In genomic region chr2L:18136427-18136857, dm6 we compare ENCODE assay signal across 4 fruit fly cellular contexts.
A peak's percentile ranks its signal among the peaks of the same experiment; 100 is the strongest.
TF ChIP-seq lines count a peak whose summit lies in the region.

No protein-coding gene starts in this region.

- TF ChIP-seq CTCF in whole organism, embryonic (GFP tag; optimal IDR thresholded peaks at IDR 0.05; lab: Kevin White, UChicago): no peak

TF ChIP-seq in whole organism, adult, 20 proteins besides CTCF, POLR2A, EP300 and RAD21:
- TF ChIP-seq tj (GFP tag; optimal IDR thresholded peaks at IDR 0.05; lab: Kevin White, UChicago) (peak; percentile 5), kay (GFP tag; lab: Kevin White, UChicago; ENCODE audit: borderline replicate concordance) (peak; percentile 67), cic (GFP tag; optimal IDR thresholded peaks at IDR 0.05; lab: Kevin White, UChicago) (peak; percentile 67), ovo (GFP tag; optimal IDR thresholded peaks at IDR 0.05; lab: Kevin White, UChicago) (peak; percentile 28), CG11617 (GFP tag; optimal IDR thresholded peaks at IDR 0.05; lab: Kevin White, UChicago) (peak; percentile 54), cnc (optimal IDR thresholded peaks at IDR 0.05; lab: Kevin White, UChicago) (no peak), Hr96 (GFP tag; optimal IDR thresholded peaks at IDR 0.05; lab: Kevin White, UChicago) (peak; percentile 41), Mnt (GFP tag; optimal IDR thresholded peaks at IDR 0.05; lab: Kevin White, UChicago) (peak; percentile 15), CG7045 (GFP tag; optimal IDR thresholded peaks at IDR 0.05; lab: Kevin White, UChicago) (peak; percentile 75), CG12768 (GFP tag; optimal IDR thresholded peaks at IDR 0.05; lab: Kevin White, UChicago) (peak; percentile 60), Clk (GFP tag; optimal IDR thresholded peaks at IDR 0.05; lab: Kevin White, UChicago) (peak; percentile 40), pad (GFP tag; optimal IDR thresholded peaks at IDR 0.05; lab: Kevin White, UChicago) (peak; percentile 35), bab1 (GFP tag; optimal IDR thresholded peaks at IDR 0.05; lab: Kevin White, UChicago) (no peak), toe (GFP tag; optimal IDR thresholded peaks at IDR 0.05; lab: Kevin White, UChicago) (no peak), CG5204 (GFP tag; optimal IDR thresholded peaks at IDR 0.05; lab: Kevin White, UChicago) (peak; percentile 17), CG1620 (GFP tag; optimal IDR thresholded peaks at IDR 0.05; lab: Kevin White, UChicago) (no peak), CG33017 (tag; optimal IDR thresholded peaks at IDR 0.05; lab: Kevin White, UChicago) (peak; percentile 32), CG7101 (tag; optimal IDR thresholded peaks at IDR 0.05; lab: Kevin White, UChicago) (peak; percentile 45), Crg-1 (GFP tag; optimal IDR thresholded peaks at IDR 0.05; lab: Kevin White, UChicago) (peak; percentile 41), CG14711 (tag; optimal IDR thresholded peaks at IDR 0.05; lab: Kevin White, UChicago) (peak; percentile 25)

TF ChIP-seq in whole organism, embryonic, 481 proteins besides CTCF, POLR2A, EP300 and RAD21 (continues in another document):
- TF ChIP-seq org-1 (GFP tag; optimal IDR thresholded peaks at IDR 0.05; lab: Kevin White, UChicago): peak; percentile 14
- TF ChIP-seq danr (GFP tag; IDR thresholded peaks at IDR 0.05; lab: Robert Waterston, UW): no peak
- peak; percentile 33 for TF ChIP-seq CG4854 (GFP tag; optimal IDR thresholded peaks at IDR 0.05; lab: Kevin White, UChicago)
- no peak for TF ChIP-seq Chrac-16 (GFP tag; optimal IDR thresholded peaks at IDR 0.05; lab: Kevin White, UChicago)
- no peak for TF ChIP-seq jing (GFP tag; optimal IDR thresholded peaks at IDR 0.05; lab: Kevin White, UChicago)
- TF ChIP-seq CG34224 (GFP tag; IDR thresholded peaks at IDR 0.05; lab: Robert Waterston, UW; ENCODE audit: partially characterized antibody): no peak
- no peak for TF ChIP-seq Dek (tag; optimal IDR thresholded peaks at IDR 0.05; lab: Kevin White, UChicago)
- TF ChIP-seq Lim3 (GFP tag; IDR thresholded peaks at IDR 0.05; lab: Robert Waterston, UW): no peak
- TF ChIP-seq rib (GFP tag; IDR thresholded peaks at IDR 0.05; lab: Robert Waterston, UW): peak; percentile 90
- TF ChIP-seq pb (GFP tag; optimal IDR thresholded peaks at IDR 0.05; lab: Kevin White, UChicago): no peak
- TF ChIP-seq z (GFP tag; IDR thresholded peaks at IDR 0.05; lab: Robert Waterston, UW): no peak
- TF ChIP-seq usp (GFP tag; optimal IDR thresholded peaks at IDR 0.05; lab: Kevin White, UChicago): no peak
- peak; percentile 45 for TF ChIP-seq CG6813 (GFP tag; optimal IDR thresholded peaks at IDR 0.05; lab: Kevin White, UChicago)
- no peak for TF ChIP-seq CG12744 (GFP tag; optimal IDR thresholded peaks at IDR 0.05; lab: Kevin White, UChicago)
- no peak for TF ChIP-seq gfzf (GFP tag; optimal IDR thresholded peaks at IDR 0.05; lab: Kevin White, UChicago)
- TF ChIP-seq Fer2 (tag; optimal IDR thresholded peaks at IDR 0.05; lab: Kevin White, UChicago): no peak
- TF ChIP-seq CG7357 (GFP tag; IDR thresholded peaks at IDR 0.05; lab: Robert Waterston, UW): no peak
- TF ChIP-seq gce (GFP tag; IDR thresholded peaks at IDR 0.05; lab: Robert Waterston, UW): no peak
- TF ChIP-seq CG11696 (GFP tag; IDR thresholded peaks at IDR 0.05; lab: Robert Waterston, UW): no peak
- no peak for TF ChIP-seq psq (GFP tag; optimal IDR thresholded peaks at IDR 0.05; lab: Kevin White, UChicago)
- no peak for TF ChIP-seq Dp (GFP tag; optimal IDR thresholded peaks at IDR 0.05; lab: Kevin White, UChicago)
- TF ChIP-seq CG9727 (GFP tag; optimal IDR thresholded peaks at IDR 0.05; lab: Kevin White, UChicago): peak; percentile 40
- TF ChIP-seq schlank (tag; optimal IDR thresholded peaks at IDR 0.05; lab: Kevin White, UChicago): peak; percentile 66
- peak in 1 of 2 experiments; percentile 17 for TF ChIP-seq chif (GFP tag; optimal IDR thresholded peaks at IDR 0.05; lab: Kevin White, UChicago)
- peak; percentile 81 for TF ChIP-seq CG10543 (GFP tag; optimal IDR thresholded peaks at IDR 0.05; lab: Kevin White, UChicago)
- peak; percentile 7 for TF ChIP-seq scrt (GFP tag; optimal IDR thresholded peaks at IDR 0.05; lab: Kevin White, UChicago)

TF ChIP-seq in whole organism, prepupa, 60 proteins besides CTCF, POLR2A, EP300 and RAD21:
- no peak; the same call in 2 of the 3 replicates for TF ChIP-seq CG6163 (GFP tag; IDR thresholded peaks at IDR 0.05; lab: Robert Waterston, UW)
- TF ChIP-seq spab (GFP tag; optimal IDR thresholded peaks at IDR 0.05; lab: Kevin White, UChicago): no peak
- no peak for TF ChIP-seq topi (GFP tag; optimal IDR thresholded peaks at IDR 0.05; lab: Kevin White, UChicago)
- peak; percentile 95 for TF ChIP-seq fkh (GFP tag; optimal IDR thresholded peaks at IDR 0.05; lab: Kevin White, UChicago)
- peak; percentile 49 for TF ChIP-seq Eip78C (GFP tag; lab: Kevin White, UChicago)
- TF ChIP-seq achi (GFP tag; optimal IDR thresholded peaks at IDR 0.05; lab: Kevin White, UChicago): no peak
- TF ChIP-seq CG10669 (GFP tag; optimal IDR thresholded peaks at IDR 0.05; lab: Kevin White, UChicago): no peak
- no peak for TF ChIP-seq dac (GFP tag; optimal IDR thresholded peaks at IDR 0.05; lab: Kevin White, UChicago)
- TF ChIP-seq CG6808 (GFP tag; optimal IDR thresholded peaks at IDR 0.05; lab: Kevin White, UChicago): no peak
- no peak for TF ChIP-seq CG8119 (GFP tag; IDR thresholded peaks at IDR 0.05; lab: Robert Waterston, UW)
- TF ChIP-seq Gug (GFP tag; IDR thresholded peaks at IDR 0.05; lab: Robert Waterston, UW): no peak

TF ChIP-seq in whole organism, wandering third instar larva, 38 proteins besides CTCF, POLR2A, EP300 and RAD21:
- TF ChIP-seq Hr78 (GFP tag; optimal IDR thresholded peaks at IDR 0.05; lab: Kevin White, UChicago) (no peak), CG9705 (GFP tag; optimal IDR thresholded peaks at IDR 0.05; lab: Kevin White, UChicago) (no peak), HLH106 (tag; optimal IDR thresholded peaks at IDR 0.05; lab: Kevin White, UChicago) (no peak), rgr (GFP tag; optimal IDR thresholded peaks at IDR 0.05; lab: Kevin White, UChicago) (no peak), fru (GFP tag; optimal IDR thresholded peaks at IDR 0.05; lab: Kevin White, UChicago) (no peak), brk (GFP tag; optimal IDR thresholded peaks at IDR 0.05; lab: Kevin White, UChicago) (no peak), sv (GFP tag; optimal IDR thresholded peaks at IDR 0.05; lab: Kevin White, UChicago) (peak; percentile 2)
